Worm (Caenorhabditis elegans) whole organism, L1 larva: ENCODE measurements around the gene C29F7.1.

Source experiments
- C04F5.9 ChIP-seq: sonication (generic microtip); optimal IDR thresholded peaks from 2 replicates; lab custom pipeline; 2016; ENCODE audit warnings: missing genetic modification characterization, missing compliant biosample characterization
- C16A3.4 ChIP-seq: fragments of 150-350 bp; optimal IDR thresholded peaks from 2 replicates; lab custom pipeline; 2014; ENCODE audit warnings: missing biosample characterization, missing genetic modification characterization
- C34B4.2 ChIP-seq: sonication (generic microtip); optimal IDR thresholded peaks from 2 replicates; lab custom pipeline; 2017; ENCODE audit warnings: mild to moderate bottlenecking, missing genetic modification characterization, missing compliant biosample characterization
- Y116A8C.19 ChIP-seq: sonication (generic microtip); optimal IDR thresholded peaks from 2 replicates; lab custom pipeline; 2016; ENCODE audit warnings: missing compliant biosample characterization, missing genetic modification characterization, borderline replicate concordance
- blmp-1 ChIP-seq: fragments of 150-350 bp; optimal IDR thresholded peaks from 2 replicates; lab custom pipeline; 2014; ENCODE audit warnings: missing biosample characterization, missing genetic modification characterization
- ceh-63 ChIP-seq: fragments of 200-800 bp; sonication (Bioruptor generic); optimal IDR thresholded peaks from 2 replicates; lab custom pipeline; 2018; ENCODE audit warnings: mild to moderate bottlenecking, missing genetic modification characterization, missing compliant biosample characterization
- ceh-8 ChIP-seq: fragments of 200-800 bp; sonication (Bioruptor generic); optimal IDR thresholded peaks from 2 replicates; lab custom pipeline; 2018; ENCODE audit warnings: mild to moderate bottlenecking, missing genetic modification characterization, moderate library complexity, missing compliant biosample characterization
- ces-1 ChIP-seq: fragments of 150-350 bp; optimal IDR thresholded peaks from 2 replicates; lab custom pipeline; 2014; ENCODE audit warnings: missing biosample characterization, missing genetic modification reagents, missing genetic modification characterization
- efl-1 ChIP-seq, 4 experiments: fragments of 150-350 bp; optimal IDR thresholded peaks in 3 of 4; peaks in 1 of 4; 1 replicate in 1 of 4; 2 replicates in 3 of 4; lab custom pipeline; 2014; ENCODE audit warnings: missing biosample characterization in 2 of 4, missing genetic modification characterization in 2 of 4, missing genetic modification reagents in 2 of 4
- egl-13 ChIP-seq: sonication (generic microtip); optimal IDR thresholded peaks from 2 replicates; lab custom pipeline; 2016; ENCODE audit warnings: missing genotype, missing genetic modification reagents, missing genetic modification characterization, missing compliant biosample characterization
- elt-3 ChIP-seq, 6 experiments: fragments of 150-350 bp in 1 of 6; sonication (generic microtip); optimal IDR thresholded peaks; 2 replicates each; lab custom pipeline; 2017 to 2018; ENCODE audit warnings: missing biosample characterization in 6 of 6, missing genetic modification characterization in 6 of 6, inconsistent platforms in 1 of 6
- fkh-10 ChIP-seq: sonication (generic microtip); optimal IDR thresholded peaks from 2 replicates; lab custom pipeline; 2017; ENCODE audit warnings: missing biosample characterization, missing genetic modification reagents, missing genetic modification characterization
- fkh-4 ChIP-seq: sonication (generic microtip); optimal IDR thresholded peaks from 2 replicates; lab custom pipeline; 2016; ENCODE audit warnings: missing compliant biosample characterization, missing genetic modification characterization, borderline replicate concordance
- fos-1 ChIP-seq: fragments of 150-350 bp; optimal IDR thresholded peaks from 2 replicates; lab custom pipeline; 2014; ENCODE audit warnings: missing biosample characterization, missing genetic modification characterization
- grh-1 ChIP-seq: fragments of 200-800 bp; sonication (Bioruptor generic); IDR thresholded peaks from 2 replicates; pipeline ENCODE4 v1.3.6; 2022; ENCODE audit warnings: missing genetic modification reagents, missing genetic modification characterization, missing compliant biosample characterization
- isw-1 ChIP-seq: fragments of 200-800 bp; sonication (Bioruptor generic); IDR thresholded peaks from 2 replicates; pipeline ENCODE4 v1.3.6; 2022; ENCODE audit warnings: missing genetic modification characterization, missing compliant biosample characterization
- lin-13 ChIP-seq: fragments of 150-350 bp; optimal IDR thresholded peaks from 2 replicates; lab custom pipeline; 2014; ENCODE audit warnings: missing biosample characterization, missing genetic modification reagents, missing genetic modification characterization
- lin-15B ChIP-seq: fragments of 150-350 bp; sonication (generic microtip); optimal IDR thresholded peaks from 3 replicates; lab custom pipeline; 2014; ENCODE audit warnings: missing biosample characterization, missing genetic modification characterization
- lin-35 ChIP-seq, 2 experiments: fragments of 150-350 bp; optimal IDR thresholded peaks; 2 replicates each; lab custom pipeline; 2014; ENCODE audit warnings: missing biosample characterization in 2 of 2, missing genetic modification characterization in 2 of 2, missing genetic modification reagents in 2 of 2
- lin-39 ChIP-seq: fragments of 150-350 bp; optimal IDR thresholded peaks from 2 replicates; lab custom pipeline; 2014; ENCODE audit warnings: missing biosample characterization, missing genetic modification reagents, missing genetic modification characterization
- lir-3 ChIP-seq: sonication (generic microtip); optimal IDR thresholded peaks from 2 replicates; lab custom pipeline; 2016; ENCODE audit warnings: mild to moderate bottlenecking, missing genetic modification characterization, moderate library complexity, missing compliant biosample characterization; ENCODE audit not compliant: poor library complexity
- lsy-2 ChIP-seq, 2 experiments: fragments of 150-350 bp; optimal IDR thresholded peaks; 2 replicates each; lab custom pipeline; 2014; ENCODE audit warnings: missing biosample characterization in 2 of 2, missing genetic modification characterization in 2 of 2
- mab-9 ChIP-seq: fragments of 200-800 bp; sonication (Bioruptor generic); IDR thresholded peaks from 2 replicates; pipeline ENCODE4 v1.3.6; 2022; ENCODE audit warnings: missing genetic modification reagents, missing genetic modification characterization, missing compliant biosample characterization
- nhr-11 ChIP-seq: fragments of 150-350 bp; optimal IDR thresholded peaks from 2 replicates; lab custom pipeline; 2014; ENCODE audit warnings: missing biosample characterization, missing genetic modification characterization
- nhr-19 ChIP-seq: fragments of 200-800 bp; sonication (Bioruptor generic); conservative IDR thresholded peaks from 2 replicates; pipeline ENCODE4 v1.3.6; 2022; ENCODE audit warnings: missing genetic modification characterization, missing compliant biosample characterization
- nhr-237 ChIP-seq: fragments of 150-350 bp; optimal IDR thresholded peaks from 2 replicates; lab custom pipeline; 2014; ENCODE audit warnings: missing biosample characterization, missing genetic modification characterization
- nhr-28 ChIP-seq: fragments of 150-350 bp; optimal IDR thresholded peaks from 2 replicates; lab custom pipeline; 2014; ENCODE audit warnings: missing biosample characterization, missing genetic modification characterization
- nhr-77 ChIP-seq: fragments of 150-350 bp; optimal IDR thresholded peaks from 2 replicates; lab custom pipeline; 2014; ENCODE audit warnings: missing biosample characterization, missing genetic modification characterization
- nhr-84 ChIP-seq: sonication (generic microtip); optimal IDR thresholded peaks from 2 replicates; lab custom pipeline; 2017; ENCODE audit warnings: missing biosample characterization, missing genetic modification characterization
- nhr-85 ChIP-seq: sonication (generic microtip); peaks from one replicate; lab custom pipeline; 2016; ENCODE audit warnings: missing genetic modification characterization, inconsistent platforms, missing compliant biosample characterization
- pax-3 ChIP-seq: fragments of 200-800 bp; sonication (Bioruptor generic); optimal IDR thresholded peaks from 2 replicates; lab custom pipeline; 2018; ENCODE audit warnings: mild to moderate bottlenecking, missing genetic modification characterization, moderate library complexity, missing compliant biosample characterization
- pqm-1 ChIP-seq: sonication (generic microtip); optimal IDR thresholded peaks from 3 replicates; lab custom pipeline; 2017; ENCODE audit warnings: missing biosample characterization, missing genetic modification characterization
- skn-1 ChIP-seq: fragments of 150-350 bp; optimal IDR thresholded peaks from 2 replicates; lab custom pipeline; 2014; ENCODE audit warnings: missing biosample characterization, missing genetic modification characterization
- snpc-4 ChIP-seq: fragments of 150-350 bp; optimal IDR thresholded peaks from 2 replicates; lab custom pipeline; 2014; ENCODE audit warnings: missing biosample characterization, missing genetic modification characterization
- snu-23 ChIP-seq: sonication (generic microtip); optimal IDR thresholded peaks from 2 replicates; lab custom pipeline; 2016; ENCODE audit warnings: missing genetic modification characterization, missing compliant biosample characterization
- sox-4 ChIP-seq: sonication (generic microtip); optimal IDR thresholded peaks from 2 replicates; lab custom pipeline; 2016; ENCODE audit warnings: missing genetic modification characterization, missing compliant biosample characterization
- sup-37 ChIP-seq: fragments of 200-800 bp; sonication (Bioruptor generic); optimal IDR thresholded peaks from 2 replicates; lab custom pipeline; 2018; ENCODE audit warnings: mild to moderate bottlenecking, missing genetic modification characterization, missing compliant biosample characterization
- unc-30 ChIP-seq: sonication (generic microtip); optimal IDR thresholded peaks from 2 replicates; lab custom pipeline; 2017; ENCODE audit warnings: missing biosample characterization, missing genetic modification characterization
- unc-62 ChIP-seq: fragments of 150-350 bp; optimal IDR thresholded peaks from 2 replicates; lab custom pipeline; 2014; ENCODE audit warnings: missing biosample characterization, missing genetic modification reagents, missing genetic modification characterization
- unc-98 ChIP-seq: fragments of 200-800 bp; sonication (Bioruptor generic); IDR thresholded peaks from 2 replicates; pipeline ENCODE4 v1.3.6; 2022; ENCODE audit warnings: missing genetic modification characterization, missing compliant biosample characterization
- zag-1 ChIP-seq: fragments of 150-350 bp; optimal IDR thresholded peaks from 2 replicates; lab custom pipeline; 2014; ENCODE audit warnings: missing biosample characterization, missing genetic modification characterization
- zip-4 ChIP-seq: fragments of 200-800 bp; sonication (Bioruptor generic); optimal IDR thresholded peaks from 2 replicates; lab custom pipeline; 2018; ENCODE audit warnings: mild to moderate bottlenecking, missing genetic modification characterization, moderate library complexity, missing compliant biosample characterization
- ztf-11 ChIP-seq, 2 experiments: sonication (generic microtip); optimal IDR thresholded peaks; 2 replicates each; lab custom pipeline; 2016 to 2017; ENCODE audit warnings: missing genetic modification characterization in 2 of 2, missing biosample characterization in 1 of 2, missing compliant biosample characterization in 1 of 2
- ztf-4 ChIP-seq: fragments of 150-350 bp; optimal IDR thresholded peaks from 2 replicates; lab custom pipeline; 2014; ENCODE audit warnings: missing biosample characterization, missing genetic modification characterization

The C29F7.1 gene

DNA sequence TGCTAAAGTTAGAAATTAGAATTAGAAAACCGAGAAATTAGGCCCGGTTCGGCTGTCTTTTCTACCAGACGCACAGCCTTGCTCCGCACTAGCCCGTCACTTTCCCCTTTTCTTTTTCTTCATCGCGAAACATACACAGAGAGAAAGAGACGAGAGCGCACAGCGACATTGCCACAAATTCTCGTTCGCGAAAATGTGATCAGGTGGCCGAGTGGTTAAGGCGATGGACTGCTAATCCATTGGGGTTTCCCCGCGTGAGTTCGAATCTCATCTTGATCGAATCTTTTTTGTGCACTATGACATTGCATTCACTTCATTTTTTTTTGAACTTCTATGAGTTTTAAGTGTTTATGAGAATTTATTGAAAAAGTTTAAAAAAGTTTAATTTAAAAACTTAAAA is 32.7 kb downstream of the C29F7.1 start (continued):
- TF ChIP-seq zip-4 (GFP tag; lab: Kevin White, UChicago) = no peak
- TF ChIP-seq nhr-84 (tag; lab: Kevin White, UChicago) = no peak
- no peak for TF ChIP-seq C34B4.2
- TF ChIP-seq lin-35 (GFP tag; optimal IDR thresholded peaks at IDR 0.05; lab: Kevin White, UChicago) = peak in 1 of 2 experiments; percentile 45
- TF ChIP-seq isw-1 = peak; percentile 11; the same call in 1 of the 2 replicates
- peak; percentile 5 to 44 for TF ChIP-seq lsy-2 (tag; optimal IDR thresholded peaks at IDR 0.05; lab: Kevin White, UChicago)
- peak; percentile 68 for TF ChIP-seq fkh-10 (GFP tag; lab: Kevin White, UChicago)
- no peak for TF ChIP-seq ces-1 (GFP tag; lab: Kevin White, UChicago)
- TF ChIP-seq nhr-11 (tag; lab: Kevin White, UChicago) = no peak
- TF ChIP-seq ceh-63 (GFP tag; lab: Kevin White, UChicago) = no peak
- TF ChIP-seq unc-30 (tag; lab: Kevin White, UChicago) = no peak
- peak; percentile 33 for TF ChIP-seq fos-1
- no peak for TF ChIP-seq Y116A8C.19 (tag; lab: Kevin White, UChicago)
- TF ChIP-seq pqm-1 (tag; lab: Kevin White, UChicago) = no peak
- no peak for TF ChIP-seq unc-62 (GFP tag; lab: Kevin White, UChicago)
- TF ChIP-seq blmp-1 = no peak
- no peak for TF ChIP-seq zag-1 (tag; lab: Kevin White, UChicago)
- no peak for TF ChIP-seq elt-3 (tag; optimal IDR thresholded peaks at IDR 0.05; lab: Kevin White, UChicago)
- no peak for TF ChIP-seq unc-98 (GFP tag; lab: Robert Waterston, UW)
- TF ChIP-seq pax-3 (tag; lab: Kevin White, UChicago) = no peak
- TF ChIP-seq ztf-4 (tag; lab: Kevin White, UChicago) = no peak
- no peak for TF ChIP-seq lin-13
- TF ChIP-seq skn-1 (tag; lab: Kevin White, UChicago) = no peak
- TF ChIP-seq lin-39 (tag; lab: Kevin White, UChicago) = no peak
- TF ChIP-seq lin-15B (tag; lab: Kevin White, UChicago) = no peak
- no peak for TF ChIP-seq fkh-4 (tag; lab: Kevin White, UChicago)
- no peak for TF ChIP-seq efl-1 (optimal IDR thresholded peaks at IDR 0.05; lab: Kevin White, UChicago)
- peak in 1 of 2 experiments; percentile 41 for TF ChIP-seq efl-1 (GFP tag; optimal IDR thresholded peaks at IDR 0.05 in 1 of 2; lab: Kevin White, UChicago)
- no peak for TF ChIP-seq snpc-4 (tag; lab: Kevin White, UChicago)
- no peak for TF ChIP-seq nhr-28 (tag; lab: Kevin White, UChicago)
- no peak for TF ChIP-seq lir-3 (tag; lab: Kevin White, UChicago)
- TF ChIP-seq nhr-237 (tag; lab: Kevin White, UChicago) = no peak
- peak; percentile 29 for TF ChIP-seq nhr-77
- TF ChIP-seq nhr-19 (GFP tag; lab: Robert Waterston, UW) = peak; percentile 50
- TF ChIP-seq sup-37 (GFP tag; lab: Kevin White, UChicago) = no peak
- TF ChIP-seq sox-4 (tag; lab: Kevin White, UChicago) = peak; percentile 33
- no peak for TF ChIP-seq grh-1 (GFP tag; lab: Robert Waterston, UW)
- TF ChIP-seq egl-13 = peak; percentile 43
- peak; percentile 58 for TF ChIP-seq C16A3.4
- TF ChIP-seq mab-9 (GFP tag; lab: Robert Waterston, UW) = no peak
- peak in 1 of 2 experiments; percentile 24 for TF ChIP-seq ztf-11 (tag; optimal IDR thresholded peaks at IDR 0.05; lab: Kevin White, UChicago)
- TF ChIP-seq C04F5.9 (tag; lab: Kevin White, UChicago) = no peak
- peak; percentile 74 for TF ChIP-seq snu-23 (GFP tag; lab: Kevin White, UChicago)
- TF ChIP-seq ceh-8 (GFP tag; lab: Kevin White, UChicago) = no peak
- TF ChIP-seq, all 84 proteins: peak for 30

ce11 chrX:13443283-13443682 is 33.5 kb downstream of the C29F7.1 start:
- TF ChIP-seq lin-35 (GFP tag; optimal IDR thresholded peaks at IDR 0.05; lab: Kevin White, UChicago) (no peak), lin-13 (no peak), nhr-85 (tag; lab: Kevin White, UChicago) (no peak), snpc-4 (tag; lab: Kevin White, UChicago) (no peak), pax-3 (tag; lab: Kevin White, UChicago) (no peak), snu-23 (GFP tag; lab: Kevin White, UChicago) (no peak), ceh-8 (GFP tag; lab: Kevin White, UChicago) (no peak)
